Fruit fly (Drosophila melanogaster): ENCODE measurements around the gene Mst36Fa.

The Mst36Fa gene

DNA sequence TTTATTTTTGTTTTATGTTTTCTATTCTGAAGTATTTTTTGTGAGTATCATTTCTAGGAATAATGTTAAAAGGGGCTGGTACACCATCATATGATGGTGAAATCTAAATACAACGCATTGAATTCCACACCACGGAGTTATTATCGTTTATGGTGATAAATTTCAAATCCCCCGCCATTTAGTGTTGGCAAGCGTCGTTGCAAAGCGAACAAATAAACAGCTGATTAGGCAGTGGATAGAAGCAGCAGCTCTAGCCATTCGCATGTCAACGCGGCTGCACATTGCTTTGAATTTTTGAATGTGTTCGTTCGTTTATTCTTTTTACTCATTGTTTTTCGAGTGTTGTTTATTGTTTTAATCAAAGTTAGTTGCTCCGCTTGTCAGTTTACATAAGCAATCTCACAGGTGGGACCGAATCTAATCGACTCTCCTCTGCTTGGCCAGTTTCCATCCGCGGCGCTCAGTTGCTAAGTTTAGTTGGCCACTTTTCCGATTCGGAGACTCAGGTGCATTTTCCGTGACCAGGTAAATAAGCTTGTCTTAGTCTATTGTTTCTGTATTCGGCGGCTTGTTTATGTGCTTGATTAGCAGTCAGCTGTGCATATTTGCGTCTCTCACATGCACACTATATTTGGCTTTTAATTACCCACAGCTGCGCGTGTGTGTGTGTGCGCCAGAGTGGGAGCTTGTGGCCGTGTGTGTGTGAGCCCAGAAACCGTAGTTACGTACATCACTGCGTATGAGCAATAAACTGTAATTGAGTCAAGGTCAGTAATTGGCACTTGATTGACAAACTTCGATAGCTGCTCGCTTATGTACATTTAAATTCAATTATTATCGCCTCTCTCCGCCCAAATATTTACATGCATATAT, at the start of gene Mst36Fa, which contains the start of gene CG31751:
Gene Mst36Fa (minus strand): TSS at position 51 of the 873 bp plus-strand sequence.
Gene CG31751 (plus strand): TSS at position 274 of the 873 bp plus-strand sequence.
- no peak for TF ChIP-seq CTCF (optimal IDR thresholded peaks at IDR 0.05)
- no peak for TF ChIP-seq CG8478 (optimal IDR thresholded peaks at IDR 0.05)

dm6 chr2L:18724842-18725241, 48.0 kb upstream of the Mst36Fa start:
- TF ChIP-seq CG8478 (optimal IDR thresholded peaks at IDR 0.05) (no peak), CTCF (optimal IDR thresholded peaks at IDR 0.05) (no peak)

- no peak for TF ChIP-seq CTCF (optimal IDR thresholded peaks at IDR 0.05)
- no peak for TF ChIP-seq CG8478 (optimal IDR thresholded peaks at IDR 0.05)
Observed at dm6 chr2L:18719583-18719982, 42.8 kb upstream of the Mst36Fa start.

- TF ChIP-seq CG8478 (optimal IDR thresholded peaks at IDR 0.05) (no peak), CTCF (optimal IDR thresholded peaks at IDR 0.05) (no peak)
Observed at dm6 chr2L:18717365-18718011, 40.7 kb upstream of the Mst36Fa start.

dm6 chr2L:18714086-18714485, 37.3 kb upstream of the Mst36Fa start:
- peak in 1 of 2 experiments; percentile 63 for TF ChIP-seq CTCF (optimal IDR thresholded peaks at IDR 0.05)
- no peak for TF ChIP-seq CG8478 (optimal IDR thresholded peaks at IDR 0.05)

DNA sequence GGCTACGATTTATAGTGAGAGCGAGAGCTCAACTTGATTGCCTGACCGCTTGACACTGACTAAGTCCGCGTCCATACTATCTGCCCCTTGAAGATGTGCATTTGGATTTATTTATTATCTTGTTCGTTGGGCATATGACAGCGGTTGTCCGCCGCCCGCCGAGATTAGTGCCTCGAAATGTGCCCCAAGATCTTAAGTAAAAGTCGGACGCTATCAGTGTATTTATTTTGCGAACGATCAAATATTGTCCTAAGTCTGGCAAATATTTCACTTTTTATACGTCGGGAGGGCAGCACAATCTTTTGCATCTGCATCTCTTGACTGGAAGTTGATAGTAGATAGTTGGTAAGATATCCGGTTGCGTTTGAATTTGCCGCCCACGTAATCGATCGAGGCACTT, 36.9 kb upstream of the Mst36Fa start, which contains the start of gene Irk3:
Gene Irk3 (minus strand): TSS at position 63 of the 400 bp plus-strand sequence.
- TF ChIP-seq CG8478 (optimal IDR thresholded peaks at IDR 0.05) (no peak), CTCF (optimal IDR thresholded peaks at IDR 0.05) (no peak)

DNA sequence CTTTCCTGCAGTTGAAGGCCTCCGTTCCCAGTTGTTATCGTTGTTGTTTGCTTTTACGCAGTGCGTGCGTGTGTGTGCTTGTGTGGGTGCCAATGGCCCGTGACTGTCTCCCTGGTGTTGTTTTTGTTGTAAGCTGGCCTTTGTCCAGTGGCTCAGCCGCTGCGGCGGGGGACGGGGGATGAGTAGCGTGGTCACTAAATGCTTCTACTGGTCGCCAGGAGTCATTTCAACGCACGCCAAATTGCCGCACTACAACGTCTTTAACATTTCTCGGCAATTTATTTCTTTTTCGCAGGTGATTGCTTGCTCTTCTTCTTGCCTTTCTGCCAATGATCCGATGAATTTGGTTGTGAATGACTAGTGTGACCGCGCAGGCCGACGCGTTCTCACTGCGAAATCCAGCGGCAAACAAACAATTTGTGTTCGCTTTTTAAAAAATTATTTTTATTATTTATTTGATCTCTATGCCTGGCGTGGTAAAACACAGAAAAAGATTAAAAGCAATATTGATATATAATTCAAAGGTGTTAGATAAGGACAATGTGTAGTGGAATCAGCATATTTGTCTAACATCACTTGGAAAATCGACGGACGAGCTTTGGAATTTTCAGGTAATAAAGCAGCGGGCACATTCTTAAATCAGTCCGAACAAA, 31.6 kb upstream of the Mst36Fa start, which contains the start of the genes Faf2 and Grip71:
Gene Faf2 (minus strand): TSS at position 450 of the 653 bp plus-strand sequence.
Gene Grip71 (plus strand): TSS at position 608 of the 653 bp plus-strand sequence.
- TF ChIP-seq CG8478 (optimal IDR thresholded peaks at IDR 0.05), result no peak
- no peak for TF ChIP-seq CTCF (optimal IDR thresholded peaks at IDR 0.05)

- TF ChIP-seq CG8478 (optimal IDR thresholded peaks at IDR 0.05) (no peak), CTCF (optimal IDR thresholded peaks at IDR 0.05) (no peak)
Observed at dm6 chr2L:18707844-18708238, 31.0 kb upstream of the Mst36Fa start.

DNA sequence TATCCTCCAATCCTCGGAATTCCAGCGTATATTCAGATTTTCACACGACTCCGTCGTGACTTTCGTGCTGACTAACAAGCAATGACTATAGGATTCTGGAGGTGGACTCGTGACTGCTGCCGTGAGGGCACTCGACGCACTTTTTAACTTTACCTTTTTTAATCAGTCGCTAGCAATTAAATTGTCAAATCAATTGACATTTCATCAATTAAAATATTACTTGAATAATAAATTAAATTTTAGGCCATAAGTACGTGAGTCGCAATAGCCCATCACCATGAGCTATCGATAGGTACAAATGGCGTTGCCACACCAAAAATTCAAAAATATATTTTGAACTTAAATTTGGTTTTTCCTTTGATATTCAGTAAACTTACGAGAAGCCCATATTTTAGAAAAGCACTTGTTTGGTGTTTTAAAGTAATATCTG, 28.8 kb upstream of the Mst36Fa start, which contains the start of gene Jwa:
Gene Jwa (minus strand): TSS at position 87 of the 430 bp plus-strand sequence.
- TF ChIP-seq CG8478 (optimal IDR thresholded peaks at IDR 0.05) (no peak), CTCF (optimal IDR thresholded peaks at IDR 0.05) (no peak)

DNA sequence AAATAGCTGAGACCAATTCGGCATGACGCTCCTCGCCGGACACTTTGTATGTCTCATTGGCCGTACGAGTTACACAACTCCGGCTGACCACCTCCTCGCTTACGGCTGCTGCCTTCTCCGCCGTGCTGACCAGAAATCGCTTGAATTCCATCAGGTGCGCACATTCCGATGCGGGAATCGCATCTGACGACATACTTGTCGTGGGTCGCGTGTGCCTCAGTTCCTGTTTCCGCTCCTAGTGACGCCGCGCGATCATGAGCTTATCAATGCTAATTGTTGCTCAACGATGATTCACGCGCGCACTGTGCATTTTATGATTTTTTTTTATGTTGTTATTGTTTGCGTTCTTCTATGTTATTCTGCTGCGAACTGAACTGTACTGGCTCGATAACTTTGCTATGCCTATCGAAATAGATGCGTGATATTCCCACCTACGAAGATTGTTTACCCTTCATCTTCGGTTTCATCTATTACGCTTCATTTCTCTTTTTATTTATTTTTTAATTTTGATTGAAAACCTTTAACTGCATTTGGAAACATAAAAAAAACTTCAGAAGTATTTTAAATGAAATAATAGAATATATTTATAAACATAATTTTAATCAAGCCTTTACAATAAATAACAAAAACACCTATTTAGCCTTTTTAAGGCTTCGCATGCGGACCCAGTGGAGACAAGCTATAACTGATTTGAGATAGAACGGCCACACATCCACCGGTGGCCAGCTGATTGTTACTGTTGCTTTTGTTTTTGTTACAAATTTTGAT, 26.1 kb upstream of the Mst36Fa start, which contains the start of the genes CG10376 and CG10343:
Gene CG10376 (minus strand): TSS at position 385 of the 768 bp plus-strand sequence.
Gene CG10343 (plus strand): TSS at position 753 of the 768 bp plus-strand sequence.
- TF ChIP-seq CTCF (optimal IDR thresholded peaks at IDR 0.05) (no peak), CG8478 (optimal IDR thresholded peaks at IDR 0.05) (no peak)

DNA sequence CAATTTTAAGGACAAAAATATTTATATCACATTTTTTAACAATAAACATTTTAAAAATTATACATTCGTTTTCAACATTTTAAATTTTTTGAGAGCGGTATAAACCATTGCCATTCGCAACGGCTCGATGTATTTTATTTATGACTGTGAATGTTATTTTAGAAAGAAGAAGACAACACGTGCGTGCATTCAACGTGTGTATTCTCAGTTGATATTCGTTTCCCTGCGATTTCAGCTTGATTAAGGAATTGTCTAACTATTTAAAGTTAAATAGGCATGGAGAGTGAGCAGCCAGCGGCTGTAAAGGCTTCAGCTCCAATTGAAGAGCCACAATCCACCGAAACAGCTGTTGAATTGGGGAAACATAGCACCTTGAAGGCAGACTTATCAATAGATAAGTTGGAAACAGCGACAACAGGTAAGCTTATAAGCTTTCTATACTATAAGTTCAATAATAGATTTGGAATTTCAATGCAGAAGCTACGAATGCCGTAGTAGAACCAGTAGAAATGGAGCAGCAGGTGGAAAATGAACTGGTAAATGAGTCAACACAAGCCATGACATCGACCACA, 21.8 kb upstream of the Mst36Fa start, which contains the start of gene CG10341:
Gene CG10341 (plus strand): TSS at position 156 of the 572 bp plus-strand sequence.
- TF ChIP-seq CTCF (optimal IDR thresholded peaks at IDR 0.05) (no peak), CG8478 (optimal IDR thresholded peaks at IDR 0.05) (no peak)

dm6 chr2L:18695404-18695804, 18.6 kb upstream of the Mst36Fa start, which contains the start of the genes CG10383 and CG10338:
TSS of gene CG10383 (minus strand) at chr2L:18695602.
TSS of gene CG10338 (plus strand) at chr2L:18695664.
- TF ChIP-seq CG8478 (optimal IDR thresholded peaks at IDR 0.05) (no peak), CTCF (optimal IDR thresholded peaks at IDR 0.05) (no peak)

DNA sequence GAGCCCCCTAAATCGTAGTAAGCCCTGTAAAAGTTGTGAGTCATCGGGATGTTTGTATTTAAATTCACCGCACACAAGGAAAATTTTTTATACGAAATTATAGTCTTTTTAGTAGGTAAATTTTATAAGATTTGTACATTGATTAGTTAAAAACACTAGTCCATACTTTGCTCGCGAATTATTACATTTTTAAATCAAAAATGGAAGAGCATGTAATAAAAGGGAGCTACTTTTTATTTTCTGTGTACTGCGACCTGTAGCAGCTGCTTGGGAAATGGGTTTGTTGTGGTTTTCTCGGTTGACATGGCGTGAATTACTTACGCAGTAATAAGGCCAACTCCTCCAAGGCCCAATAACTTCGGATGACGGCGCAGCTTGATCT, 17.9 kb upstream of the Mst36Fa start:
- TF ChIP-seq CTCF (optimal IDR thresholded peaks at IDR 0.05) (no peak), CG8478 (optimal IDR thresholded peaks at IDR 0.05) (no peak)

Data from S2 (cell line).